Fruit fly (Drosophila melanogaster): ENCODE measurements around the gene CG11436.

DNA sequence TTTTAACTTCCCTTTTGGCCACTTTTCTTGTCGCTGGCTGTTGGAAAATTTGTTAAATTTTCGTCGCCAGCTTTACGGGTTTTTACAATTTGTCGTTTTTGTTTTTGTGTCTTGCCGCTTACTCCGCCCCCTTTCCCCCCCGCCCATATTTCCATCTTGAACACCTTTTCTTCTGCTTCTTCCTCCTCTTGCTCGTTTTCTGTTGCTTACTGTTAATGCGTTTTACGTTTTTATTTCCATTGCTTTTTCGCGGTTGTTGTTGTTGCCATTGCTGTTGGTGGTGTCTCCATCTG lies 39.0 kb upstream of the CG11436 start:
- no peak for TF ChIP-seq ttk (optimal IDR thresholded peaks at IDR 0.05)
- TF ChIP-seq Myc (optimal IDR thresholded peaks at IDR 0.05), result no peak
- no peak for TF ChIP-seq h (optimal IDR thresholded peaks at IDR 0.05)
- TF ChIP-seq psq (optimal IDR thresholded peaks at IDR 0.05), result no peak
- no peak for TF ChIP-seq insv (optimal IDR thresholded peaks at IDR 0.05)
